Fruit fly (Drosophila melanogaster): ENCODE results near the gene CG42264.
A peak's percentile ranks its signal among the peaks of the same experiment; 100 is the strongest.

Gene CG42264

dm6 chrX:5745840-5746815 lies 30.3 kb downstream of the CG42264 start (continued):
- TF ChIP-seq NfI (GFP tag; optimal IDR thresholded peaks at IDR 0.05) = peak; percentile 76
- peak; percentile 56 for TF ChIP-seq CG31224 (GFP tag; IDR thresholded peaks at IDR 0.05)
- TF ChIP-seq CG32532 (GFP tag; IDR thresholded peaks at IDR 0.05) = peak; percentile 85
- TF ChIP-seq Side (GFP tag; optimal IDR thresholded peaks at IDR 0.05) = peak; percentile 27
- TF ChIP-seq ara (GFP tag; IDR thresholded peaks at IDR 0.05) = peak; percentile 79
- TF ChIP-seq rib (GFP tag; IDR thresholded peaks at IDR 0.05) = no peak
- peak; percentile 43 for TF ChIP-seq Deaf1 (tag; optimal IDR thresholded peaks at IDR 0.05)
- TF ChIP-seq BtbVII (GFP tag; optimal IDR thresholded peaks at IDR 0.05) = peak; percentile 61
- TF ChIP-seq CG10543 (GFP tag; optimal IDR thresholded peaks at IDR 0.05) = peak; percentile 79
- TF ChIP-seq her (GFP tag; optimal IDR thresholded peaks at IDR 0.05) = no peak
- peak; percentile 18 for TF ChIP-seq en (GFP tag; optimal IDR thresholded peaks at IDR 0.05)
- TF ChIP-seq Hsf (GFP tag; optimal IDR thresholded peaks at IDR 0.05) = peak; percentile 48
- peak; percentile 70 for TF ChIP-seq wdn (GFP tag; IDR thresholded peaks at IDR 0.05)
- peak; percentile 82 for TF ChIP-seq PHDP (tag; optimal IDR thresholded peaks at IDR 0.05)
- peak; percentile 56; the same call in 1 of the 2 replicates for TF ChIP-seq CG10321 (GFP tag; IDR thresholded peaks at IDR 0.05)
- peak; percentile 24 for TF ChIP-seq CG15696 (tag; optimal IDR thresholded peaks at IDR 0.05)
- TF ChIP-seq CG8089 (GFP tag; optimal IDR thresholded peaks at IDR 0.05) = peak; percentile 25
- TF ChIP-seq h (optimal IDR thresholded peaks at IDR 0.05) = no peak
- peak; percentile 64; the same call in 2 of the 3 replicates for TF ChIP-seq H15 (GFP tag; IDR thresholded peaks at IDR 0.05)
- peak; percentile 89 for TF ChIP-seq CG12769 (tag; optimal IDR thresholded peaks at IDR 0.05)
- TF ChIP-seq ATbp (GFP tag; optimal IDR thresholded peaks at IDR 0.05) = peak; percentile 71
- peak; percentile 57 for TF ChIP-seq tup (GFP tag; optimal IDR thresholded peaks at IDR 0.05)
- peak; percentile 74 for TF ChIP-seq Xbp1 (GFP tag; optimal IDR thresholded peaks at IDR 0.05)
- peak; percentile 64 for TF ChIP-seq zfh2 (GFP tag; optimal IDR thresholded peaks at IDR 0.05)
- no peak for TF ChIP-seq hkb (optimal IDR thresholded peaks at IDR 0.05)
- peak; percentile 80 for TF ChIP-seq hkb (GFP tag; IDR thresholded peaks at IDR 0.05)
- TF ChIP-seq ham (GFP tag; IDR thresholded peaks at IDR 0.05) = no peak
- TF ChIP-seq dmrt99B (tag; optimal IDR thresholded peaks at IDR 0.05) = peak; percentile 75
- TF ChIP-seq Dad (GFP tag; optimal IDR thresholded peaks at IDR 0.05) = no peak
- no peak for TF ChIP-seq Dfd (GFP tag; optimal IDR thresholded peaks at IDR 0.05)
- TF ChIP-seq cg (GFP tag; optimal IDR thresholded peaks at IDR 0.05) = peak; percentile 83
- no peak for TF ChIP-seq kay (GFP tag; optimal IDR thresholded peaks at IDR 0.05)
- peak; percentile 58 for TF ChIP-seq odd (GFP tag; optimal IDR thresholded peaks at IDR 0.05)
- peak; percentile 48 for TF ChIP-seq fd3F (GFP tag; optimal IDR thresholded peaks at IDR 0.05)
- TF ChIP-seq Sox102F (GFP tag; optimal IDR thresholded peaks at IDR 0.05) = peak; percentile 78
- TF ChIP-seq CG17186 (GFP tag; optimal IDR thresholded peaks at IDR 0.05) = peak; percentile 45
- peak; percentile 67 for TF ChIP-seq CG15514 (GFP tag; optimal IDR thresholded peaks at IDR 0.05)
- peak; percentile 53 for TF ChIP-seq ind (GFP tag; optimal IDR thresholded peaks at IDR 0.05)
- TF ChIP-seq CG2202 (tag; optimal IDR thresholded peaks at IDR 0.05) = peak; percentile 37
- peak; percentile 44 for TF ChIP-seq Myb (GFP tag; optimal IDR thresholded peaks at IDR 0.05)
- TF ChIP-seq Elba2 (GFP tag; optimal IDR thresholded peaks at IDR 0.05) = no peak
- TF ChIP-seq B-H2 (GFP tag; optimal IDR thresholded peaks at IDR 0.05) = peak; percentile 60
- peak; percentile 76 for TF ChIP-seq bcd (GFP tag; optimal IDR thresholded peaks at IDR 0.05)
- TF ChIP-seq slp2 (GFP tag; optimal IDR thresholded peaks at IDR 0.05) = no peak
- TF ChIP-seq lola (GFP tag; optimal IDR thresholded peaks at IDR 0.05) = peak in 1 of 3 experiments; percentile 66
- TF ChIP-seq CG6813 (GFP tag; optimal IDR thresholded peaks at IDR 0.05) = peak; percentile 59
- 0 out of 3 replicates have a peak, but pooled peaks have one; percentile 39 for TF ChIP-seq mld (GFP tag; IDR thresholded peaks at IDR 0.05; ENCODE audit: partially characterized antibody)
- no peak for TF ChIP-seq pan (optimal IDR thresholded peaks at IDR 0.05)
- peak in 1 of 2 experiments; percentile 86 for TF ChIP-seq pan (GFP tag; optimal IDR thresholded peaks at IDR 0.05 in 1 of 2, IDR thresholded peaks at IDR 0.05 in 1 of 2)
